Fruit fly (Drosophila melanogaster): ENCODE data around the gene CG11537.

The CG11537 gene

dm6 chr3L:3165399-3165798, 22.1 kb upstream of the CG11537 start (continued):
- TF ChIP-seq chm (GFP tag; IDR thresholded peaks at IDR 0.05) (no peak), CG12769 (tag; optimal IDR thresholded peaks at IDR 0.05) (no peak), ham (GFP tag; IDR thresholded peaks at IDR 0.05) (no peak), nmo (GFP tag; optimal IDR thresholded peaks at IDR 0.05) (no peak), Blimp-1 (GFP tag; optimal IDR thresholded peaks at IDR 0.05) (no peak), unc-4 (GFP tag; IDR thresholded peaks at IDR 0.05; ENCODE audit: partially characterized antibody) (no peak), Asciz (GFP tag; optimal IDR thresholded peaks at IDR 0.05) (no peak), CG15073 (GFP tag; optimal IDR thresholded peaks at IDR 0.05) (no peak), so (GFP tag; IDR thresholded peaks at IDR 0.05) (no peak), CG17829 (tag; optimal IDR thresholded peaks at IDR 0.05) (no peak)

- TF ChIP-seq Myb (GFP tag; optimal IDR thresholded peaks at IDR 0.05) (peak; percentile 82), D (optimal IDR thresholded peaks at IDR 0.05) (no peak), D (GFP tag; optimal IDR thresholded peaks at IDR 0.05) (no peak), trem (tag; optimal IDR thresholded peaks at IDR 0.05) (peak; percentile 59), pnt (GFP tag; optimal IDR thresholded peaks at IDR 0.05) (no peak), Bteb2 (GFP tag; optimal IDR thresholded peaks at IDR 0.05) (peak; percentile 5), fu2 (GFP tag; optimal IDR thresholded peaks at IDR 0.05) (no peak), Six4 (GFP tag; optimal IDR thresholded peaks at IDR 0.05) (no peak), CG2129 (GFP tag; IDR thresholded peaks at IDR 0.05; ENCODE audit: partially characterized antibody) (peak; percentile 76), CG4820 (GFP tag; optimal IDR thresholded peaks at IDR 0.05) (no peak), crol (GFP tag; IDR thresholded peaks at IDR 0.05) (no peak), HHEX (GFP tag; optimal IDR thresholded peaks at IDR 0.05) (peak; percentile 47), Ets97D (GFP tag; optimal IDR thresholded peaks at IDR 0.05) (peak; percentile 38), CG7963 (GFP tag; IDR thresholded peaks at IDR 0.05; ENCODE audit: partially characterized antibody) (peak; percentile 66; the same call in 2 of the 3 replicates), CG14014 (GFP tag; IDR thresholded peaks at IDR 0.05) (peak; percentile 16; the same call in 1 of the 2 replicates), bowl (GFP tag; IDR thresholded peaks at IDR 0.05) (no peak), dm (GFP tag; optimal IDR thresholded peaks at IDR 0.05) (peak; percentile 26), CG3995 (GFP tag; optimal IDR thresholded peaks at IDR 0.05) (peak; percentile 77), danr (GFP tag; IDR thresholded peaks at IDR 0.05) (no peak), CG17829 (tag; optimal IDR thresholded peaks at IDR 0.05) (peak; percentile 33), CG11398 (GFP tag; optimal IDR thresholded peaks at IDR 0.05) (peak; percentile 13), CG2712 (tag; optimal IDR thresholded peaks at IDR 0.05) (peak; percentile 49), Abd-B (GFP tag; optimal IDR thresholded peaks at IDR 0.05) (no peak), CG14441 (GFP tag; IDR thresholded peaks at IDR 0.05) (peak; percentile 46; the same call in 1 of the 2 replicates), Atf6 (GFP tag; IDR thresholded peaks at IDR 0.05) (peak; percentile 40; the same call in 1 of the 2 replicates), fd3F (GFP tag; optimal IDR thresholded peaks at IDR 0.05) (no peak), slp2 (GFP tag; optimal IDR thresholded peaks at IDR 0.05) (peak; percentile 24), da (GFP tag; optimal IDR thresholded peaks at IDR 0.05) (no peak), vnd (GFP tag; IDR thresholded peaks at IDR 0.05; ENCODE audit: partially characterized antibody) (peak; percentile 84), CG15696 (tag; optimal IDR thresholded peaks at IDR 0.05) (no peak), zfh2 (GFP tag; optimal IDR thresholded peaks at IDR 0.05) (peak; percentile 31), Hey (tag; optimal IDR thresholded peaks at IDR 0.05) (no peak), CG1024 (GFP tag; IDR thresholded peaks at IDR 0.05) (no peak), toy (GFP tag; IDR thresholded peaks at IDR 0.05) (no peak), CG8478 (optimal IDR thresholded peaks at IDR 0.05) (no peak), nerfin-2 (GFP tag; IDR thresholded peaks at IDR 0.05; ENCODE audit: partially characterized antibody) (peak; percentile 81), sug (tag; optimal IDR thresholded peaks at IDR 0.05) (peak; percentile 22), CG32532 (GFP tag; IDR thresholded peaks at IDR 0.05) (peak; percentile 32; the same call in 1 of the 2 replicates), eve (GFP tag; optimal IDR thresholded peaks at IDR 0.05) (no peak), nau (GFP tag; optimal IDR thresholded peaks at IDR 0.05) (no peak), CG10209 (GFP tag; optimal IDR thresholded peaks at IDR 0.05) (no peak), h (optimal IDR thresholded peaks at IDR 0.05) (no peak)
These were observed 21.7 kb upstream of the CG11537 start, which contains the start of gene CG32280 for dm6 chr3L:3164951-3165350. Gene CG32280 (plus strand): TSS chr3L:3165181.

Data from whole organism, embryonic.